Fruit fly (Drosophila melanogaster): ENCODE results near the gene MED15.

DNA sequence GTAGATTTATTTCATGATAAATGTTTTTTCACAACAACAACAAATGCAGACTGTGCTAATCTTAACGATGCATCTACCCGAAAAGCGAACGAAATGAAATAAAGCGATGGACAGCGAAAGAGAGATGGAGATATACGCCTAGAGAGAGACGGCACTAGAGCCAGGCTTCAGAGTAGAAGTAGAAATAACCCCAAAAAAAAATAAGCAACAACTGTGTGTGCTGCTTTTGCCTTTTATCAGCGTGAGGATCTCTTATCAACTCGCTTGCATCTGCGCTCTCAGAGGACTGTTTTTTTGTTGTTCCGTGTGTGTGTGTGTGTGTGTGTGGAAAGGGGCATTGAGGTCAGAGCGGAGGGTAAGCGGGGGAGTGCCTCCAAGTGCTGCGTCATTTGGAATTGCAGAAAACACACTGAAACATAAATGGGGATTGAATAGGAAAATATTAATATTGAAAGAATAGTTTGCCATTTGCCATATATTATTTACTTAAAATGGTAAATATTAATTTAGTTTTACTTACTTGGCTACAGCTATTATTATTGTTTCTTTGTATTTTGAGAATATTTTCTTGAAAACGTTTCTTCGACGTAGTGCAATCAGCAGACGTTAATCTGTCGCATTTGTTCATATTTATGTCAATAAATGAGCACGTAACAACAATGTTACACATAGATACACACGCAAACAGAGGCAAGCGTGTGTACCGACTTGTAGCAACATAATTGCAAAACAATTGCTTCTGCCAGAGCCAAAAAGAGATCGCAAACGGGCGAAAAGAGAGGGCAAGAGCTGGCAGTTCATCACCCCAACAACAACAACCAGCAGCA, 48.4 kb downstream of the MED15 start:
- no peak for TF ChIP-seq h (optimal IDR thresholded peaks at IDR 0.05)
- no peak for TF ChIP-seq insv (optimal IDR thresholded peaks at IDR 0.05)
- TF ChIP-seq Myc (optimal IDR thresholded peaks at IDR 0.05): no peak
- no peak for TF ChIP-seq ttk (optimal IDR thresholded peaks at IDR 0.05)

Data from Kc167 (cell line).